Fruit fly (Drosophila melanogaster) whole organism, prepupa: ENCODE data around the gene Gbs-76A.

ENCODE experiments used
- CG11902 ChIP-seq: fragments of 200-800 bp; sonication (Bioruptor generic); optimal IDR thresholded peaks from 3 replicates; lab custom pipeline; 2016; ENCODE audit warnings: missing biosample characterization, missing genetic modification characterization
- CG15336 ChIP-seq: fragments of 200-800 bp; sonication (Bioruptor generic); IDR thresholded peaks from 2 replicates; pipeline ENCODE4 v1.3.6; 2022; ENCODE audit warnings: missing biosample characterization, missing genetic modification characterization
- CG1621 ChIP-seq: fragments of 200-800 bp; sonication (Bioruptor generic); optimal IDR thresholded peaks from 3 replicates; lab custom pipeline; 2018; ENCODE audit warnings: missing biosample characterization, mild to moderate bottlenecking, missing genetic modification characterization
- CG3919 ChIP-seq: fragments of 200-800 bp; sonication (Bioruptor generic); optimal IDR thresholded peaks from 3 replicates; lab custom pipeline; 2016; ENCODE audit warnings: missing biosample characterization, missing genetic modification characterization
- CG6163 ChIP-seq: fragments of 200-800 bp; sonication (Bioruptor generic); IDR thresholded peaks from 3 replicates; pipeline ENCODE4 v1.3.6; 2022; ENCODE audit warnings: missing biosample characterization, missing genetic modification characterization
- CG6808 ChIP-seq: fragments of 200-800 bp; sonication (Bioruptor generic); optimal IDR thresholded peaks from 3 replicates; lab custom pipeline; 2017; ENCODE audit warnings: missing biosample characterization, missing genetic modification characterization, mild to moderate bottlenecking, moderate library complexity, missing genetic modification reagents
- CG7368 ChIP-seq: fragments of 200-800 bp; sonication (Bioruptor generic); optimal IDR thresholded peaks from 3 replicates; lab custom pipeline; 2016; ENCODE audit warnings: missing biosample characterization, missing genetic modification characterization
- Hr4 ChIP-seq: fragments of 200-800 bp; sonication (Bioruptor generic); optimal IDR thresholded peaks from 3 replicates; lab custom pipeline; 2016; ENCODE audit warnings: missing biosample characterization, missing genetic modification characterization
- OdsH ChIP-seq: fragments of 200-800 bp; sonication (Bioruptor generic); optimal IDR thresholded peaks from 3 replicates; lab custom pipeline; 2016; ENCODE audit warnings: missing biosample characterization, missing genetic modification characterization
- dsx ChIP-seq: fragments of 200-800 bp; optimal IDR thresholded peaks from 3 replicates; lab custom pipeline; 2019; ENCODE audit warnings: missing biosample characterization, mild to moderate bottlenecking, missing genetic modification characterization, moderate library complexity; ENCODE audit not compliant: poor library complexity, severe bottlenecking
- esn ChIP-seq: fragments of 200-800 bp; sonication (Bioruptor generic); optimal IDR thresholded peaks from 2 replicates; lab custom pipeline; 2016; ENCODE audit warnings: missing biosample characterization, mild to moderate bottlenecking, missing genetic modification characterization, moderate library complexity
- spab ChIP-seq: fragments of 200-800 bp; sonication (Bioruptor generic); optimal IDR thresholded peaks from 2 replicates; lab custom pipeline; 2017; ENCODE audit warnings: missing biosample characterization, mild to moderate bottlenecking, missing genetic modification characterization, missing genetic modification reagents

- TF ChIP-seq Hr4 (GFP tag; lab: Kevin White, UChicago) = no peak
- TF ChIP-seq CG6808 (GFP tag; lab: Kevin White, UChicago) = no peak
- TF ChIP-seq CG1621 (tag; lab: Kevin White, UChicago) = no peak
- no peak for TF ChIP-seq dsx (GFP tag; lab: Kevin White, UChicago)
- TF ChIP-seq OdsH (GFP tag; lab: Kevin White, UChicago) = no peak
- no peak for TF ChIP-seq CG6163 (GFP tag; lab: Robert Waterston, UW)
- no peak for TF ChIP-seq CG15336 (GFP tag; lab: Robert Waterston, UW)
- no peak for TF ChIP-seq esn (GFP tag; lab: Kevin White, UChicago)
- TF ChIP-seq CG11902 (GFP tag; lab: Kevin White, UChicago) = no peak
- no peak for TF ChIP-seq CG3919 (GFP tag; lab: Kevin White, UChicago)
- no peak for TF ChIP-seq CG7368 (GFP tag; lab: Kevin White, UChicago)
- TF ChIP-seq spab = no peak
These were observed 40.9 kb downstream of the Gbs-76A start for dm6 chr3L:19251643-19252042.
